Fruit fly (Drosophila melanogaster) whole organism, pupa: Measurements from ENCODE around the gene CG3581.

Source experiments
- CG10348 ChIP-seq: fragments of 200-800 bp; sonication (Bioruptor generic); IDR thresholded peaks from 2 replicates; pipeline ENCODE4 v1.3.6; 2022; ENCODE audit warnings: missing biosample characterization, missing genetic modification characterization
- CG12605 ChIP-seq: fragments of 200-800 bp; sonication (Bioruptor generic); IDR thresholded peaks from 2 replicates; pipeline ENCODE4 v1.3.6; 2022; ENCODE audit warnings: missing biosample characterization, missing genetic modification characterization
- CG17806 ChIP-seq: fragments of 200-800 bp; sonication (Bioruptor generic); optimal IDR thresholded peaks from 2 replicates; lab custom pipeline; 2018; ENCODE audit warnings: missing biosample characterization, mild to moderate bottlenecking, missing genetic modification characterization, moderate library complexity
- CG4496 ChIP-seq: fragments of 200-800 bp; sonication (Bioruptor generic); IDR thresholded peaks from 3 replicates; pipeline ENCODE4 v1.3.6; 2022; ENCODE audit warnings: missing biosample characterization, missing genetic modification characterization
- CG8301 ChIP-seq: fragments of 200-800 bp; sonication (Bioruptor generic); optimal IDR thresholded peaks from 2 replicates; lab custom pipeline; 2018; ENCODE audit warnings: missing biosample characterization, mild to moderate bottlenecking, missing genetic modification characterization
- D1 ChIP-seq: fragments of 200-800 bp; sonication (Bioruptor generic); optimal IDR thresholded peaks from 2 replicates; lab custom pipeline; 2018; ENCODE audit warnings: missing biosample characterization, mild to moderate bottlenecking, missing genetic modification characterization, moderate library complexity
- Pif1A ChIP-seq: fragments of 200-800 bp; sonication (Bioruptor generic); optimal IDR thresholded peaks from 3 replicates; lab custom pipeline; 2016; ENCODE audit warnings: missing biosample characterization, missing genetic modification characterization
- rn ChIP-seq: fragments of 200-800 bp; sonication (Bioruptor generic); IDR thresholded peaks from 2 replicates; pipeline ENCODE4 v1.3.6; 2022; ENCODE audit warnings: missing biosample characterization, missing genetic modification characterization

DNA sequence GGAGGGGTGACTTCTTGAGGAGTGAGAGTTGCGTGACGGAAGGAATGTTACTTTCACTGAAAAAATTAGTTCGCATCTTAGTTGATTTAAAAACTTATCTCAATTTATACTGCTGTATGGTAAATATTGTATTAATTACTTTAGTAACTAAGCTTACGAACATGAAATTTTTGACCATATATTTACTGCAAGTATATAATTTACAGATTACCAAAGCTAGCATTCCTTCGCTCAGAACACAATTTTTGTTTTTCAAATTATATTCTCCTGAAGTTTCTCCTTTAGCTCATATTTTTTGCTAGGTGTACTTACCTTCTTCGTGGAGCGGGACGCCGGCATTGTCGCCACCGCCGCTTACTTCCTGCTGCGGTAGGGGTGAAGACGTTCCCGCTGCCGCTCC lies 3.9 kb downstream of the CG3581 start:
- TF ChIP-seq CG12605 (GFP tag; lab: Robert Waterston, UW): no peak
- no peak for TF ChIP-seq rn (GFP tag; lab: Robert Waterston, UW)
- no peak for TF ChIP-seq CG8301 (tag; lab: Kevin White, UChicago)
- no peak for TF ChIP-seq CG17806 (tag; lab: Kevin White, UChicago)
- TF ChIP-seq CG4496: no peak
- TF ChIP-seq Pif1A: no peak
- TF ChIP-seq CG10348 (GFP tag; lab: Robert Waterston, UW): no peak
- TF ChIP-seq D1: no peak
